Worm (Caenorhabditis elegans) whole organism, midembryonic: Measurements from ENCODE around the gene ZC404.15.

ENCODE experiments used
- cog-1 ChIP-seq: sonication (generic microtip); optimal IDR thresholded peaks from 2 replicates; lab custom pipeline; 2016; ENCODE audit warnings: missing genetic modification characterization, missing compliant biosample characterization
- med-1 ChIP-seq: sonication (generic microtip); optimal IDR thresholded peaks from 2 replicates; lab custom pipeline; 2017; ENCODE audit warnings: missing genetic modification characterization, mild to moderate bottlenecking, missing compliant biosample characterization, antibody characterized with exemption, missing genetic modification reagents; ENCODE audit not compliant: insufficient read depth

ce11 chrV:6817184-6817583 is 36.9 kb downstream of the ZC404.15 start, which contains the start of gene dmsr-14:
- TF ChIP-seq cog-1 (tag; lab: Kevin White, UChicago) (no peak), med-1 (GFP tag; lab: Kevin White, UChicago) (no peak)
